Worm (Caenorhabditis elegans): ENCODE measurements around the gene pgl-1.

The pgl-1 gene

ce11 chrIV:7011728-7012127 lies 34.6 kb upstream of the pgl-1 start, which contains the start of gene trxr-1:
trxr-1 (plus strand) TSS chrIV:7011954.
- no peak for TF ChIP-seq unc-98 (GFP tag; IDR thresholded peaks at IDR 0.05)
- TF ChIP-seq lin-14 (GFP tag; optimal IDR thresholded peaks at IDR 0.05) = peak; percentile 11
- no peak for TF ChIP-seq nhr-47 (tag; optimal IDR thresholded peaks at IDR 0.05)

ce11 chrIV:7010835-7011234 lies 33.7 kb upstream of the pgl-1 start, which contains the start of gene C25A8.1:
C25A8.1 (plus strand) TSS chrIV:7011135.
- TF ChIP-seq alr-1 (tag; optimal IDR thresholded peaks at IDR 0.05; ENCODE audit: borderline replicate concordance) (no peak), F16B12.6 (tag; optimal IDR thresholded peaks at IDR 0.05) (no peak), efl-1 (optimal IDR thresholded peaks at IDR 0.05) (no peak), efl-1 (GFP tag; optimal IDR thresholded peaks at IDR 0.05 in 1 of 2) (peak in 1 of 2 experiments; percentile 15)

ce11 chrIV:7010195-7010594 lies 33.1 kb upstream of the pgl-1 start:
- TF ChIP-seq mab-9 (GFP tag; IDR thresholded peaks at IDR 0.05) = no peak
- no peak for TF ChIP-seq ceh-8 (GFP tag; optimal IDR thresholded peaks at IDR 0.05)
- no peak for TF ChIP-seq tlp-1 (tag; optimal IDR thresholded peaks at IDR 0.05)
- TF ChIP-seq unc-62 (GFP tag; optimal IDR thresholded peaks at IDR 0.05) = no peak
- no peak for TF ChIP-seq nhr-77 (tag; optimal IDR thresholded peaks at IDR 0.05)
- no peak for TF ChIP-seq nhr-19 (GFP tag; conservative IDR thresholded peaks at IDR 0.05)
- no peak for TF ChIP-seq C04F5.9 (tag; optimal IDR thresholded peaks at IDR 0.05)
- TF ChIP-seq isw-1 (GFP tag; IDR thresholded peaks at IDR 0.05) = no peak
- no peak for TF ChIP-seq fos-1 (tag; optimal IDR thresholded peaks at IDR 0.05)
- TF ChIP-seq nhr-76 (tag; optimal IDR thresholded peaks at IDR 0.05) = no peak
- TF ChIP-seq nhr-237 (tag; optimal IDR thresholded peaks at IDR 0.05) = no peak
- no peak for TF ChIP-seq ets-5 (GFP tag; IDR thresholded peaks at IDR 0.05)
- TF ChIP-seq jun-1 (tag; optimal IDR thresholded peaks at IDR 0.05) = no peak
- TF ChIP-seq lin-35 (GFP tag; optimal IDR thresholded peaks at IDR 0.05) = no peak
- no peak for TF ChIP-seq fkh-10 (GFP tag; optimal IDR thresholded peaks at IDR 0.05)
- no peak for TF ChIP-seq snpc-4 (tag; optimal IDR thresholded peaks at IDR 0.05)
- no peak for TF ChIP-seq efl-3 (GFP tag; optimal IDR thresholded peaks at IDR 0.05)
- TF ChIP-seq zip-4 (GFP tag; optimal IDR thresholded peaks at IDR 0.05) = no peak

ce11 chrIV:7009531-7009930 lies 32.4 kb upstream of the pgl-1 start, which contains the start of gene C25A8.2:
C25A8.2 (plus strand) TSS chrIV:7009831.
- no peak for TF ChIP-seq nhr-11 (tag; optimal IDR thresholded peaks at IDR 0.05)
- no peak for TF ChIP-seq nhr-76 (tag; optimal IDR thresholded peaks at IDR 0.05)
- TF ChIP-seq lin-15B (tag; optimal IDR thresholded peaks at IDR 0.05) = no peak
- no peak for TF ChIP-seq sptf-1 (tag; optimal IDR thresholded peaks at IDR 0.05)
- no peak for TF ChIP-seq ces-1 (GFP tag; optimal IDR thresholded peaks at IDR 0.05)
- no peak for TF ChIP-seq nhr-237 (tag; optimal IDR thresholded peaks at IDR 0.05)

- no peak for TF ChIP-seq pax-3 (tag; optimal IDR thresholded peaks at IDR 0.05)
- TF ChIP-seq lin-14 (GFP tag; optimal IDR thresholded peaks at IDR 0.05) = no peak
- no peak for TF ChIP-seq nhr-76 (tag; optimal IDR thresholded peaks at IDR 0.05)
- no peak for TF ChIP-seq aha-1 (tag; optimal IDR thresholded peaks at IDR 0.05)
- no peak for TF ChIP-seq sptf-1 (tag; optimal IDR thresholded peaks at IDR 0.05)
- no peak for TF ChIP-seq hlh-4 (tag; optimal IDR thresholded peaks at IDR 0.05)
- TF ChIP-seq nhr-77 (tag; optimal IDR thresholded peaks at IDR 0.05) = no peak
- TF ChIP-seq nhr-28 (tag; optimal IDR thresholded peaks at IDR 0.05) = no peak
- TF ChIP-seq xbp-1 (tag; optimal IDR thresholded peaks at IDR 0.05) = no peak
- TF ChIP-seq nhr-84 (tag; optimal IDR thresholded peaks at IDR 0.05) = no peak
- no peak for TF ChIP-seq ceh-8 (GFP tag; optimal IDR thresholded peaks at IDR 0.05)
- TF ChIP-seq ceh-63 (GFP tag; optimal IDR thresholded peaks at IDR 0.05) = no peak
- TF ChIP-seq zip-4 (GFP tag; optimal IDR thresholded peaks at IDR 0.05) = no peak
- TF ChIP-seq lin-39 (tag; optimal IDR thresholded peaks at IDR 0.05) = no peak
- TF ChIP-seq ztf-4 (tag; optimal IDR thresholded peaks at IDR 0.05) = no peak
- TF ChIP-seq ama-1 (optimal IDR thresholded peaks at IDR 0.05) = no peak
- TF ChIP-seq C04F5.9 (tag; optimal IDR thresholded peaks at IDR 0.05) = no peak
- no peak for TF ChIP-seq dsc-1 (tag; optimal IDR thresholded peaks at IDR 0.05)
- TF ChIP-seq ceh-90 (tag; optimal IDR thresholded peaks at IDR 0.05) = no peak
Measured at ce11 chrIV:7003323-7003722, 26.2 kb upstream of the pgl-1 start, which contains the start of gene cht-3. cht-3 (plus strand) TSS chrIV:7003623.

Measured in whole organism, L1 larva.